Worm (Caenorhabditis elegans): ENCODE data around the gene srh-18.

DNA sequence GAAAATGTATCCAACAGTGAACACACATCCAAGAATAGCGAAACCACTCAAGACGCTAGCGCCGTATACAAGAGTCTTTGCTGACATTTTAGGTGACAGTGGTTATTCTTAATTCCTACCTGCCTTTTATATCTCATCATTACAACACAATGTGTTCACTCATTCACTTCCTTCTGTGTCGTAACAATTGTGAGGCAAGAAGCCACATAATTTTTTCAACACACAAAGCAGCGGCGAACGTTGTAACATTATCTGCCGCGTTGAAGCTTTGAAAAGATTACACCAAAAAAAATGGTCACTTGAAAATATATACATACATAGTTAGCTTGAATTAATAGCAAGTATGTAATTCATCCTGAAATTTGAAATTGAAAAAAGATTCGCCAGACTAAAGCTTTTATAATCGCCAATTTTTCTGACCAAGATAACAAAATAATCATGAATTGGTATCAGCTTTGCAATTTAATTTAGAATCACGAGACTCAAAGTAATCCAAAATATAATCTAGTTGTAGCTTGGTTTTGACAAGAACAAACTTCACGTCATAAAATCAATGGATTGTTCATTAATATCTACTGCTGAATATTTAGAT lies at the start of gene srh-18, which contains the start of gene col-161:
- TF ChIP-seq dpl-1 (GFP tag; optimal IDR thresholded peaks at IDR 0.05) (no peak), ztf-11 (tag; optimal IDR thresholded peaks at IDR 0.05) (no peak), fos-1 (tag; optimal IDR thresholded peaks at IDR 0.05) (no peak), nhr-28 (tag; optimal IDR thresholded peaks at IDR 0.05) (no peak), ama-1 (optimal IDR thresholded peaks at IDR 0.05) (no peak), ceh-20 (GFP tag; IDR thresholded peaks at IDR 0.05) (no peak), duxl-1 (tag; optimal IDR thresholded peaks at IDR 0.05; ENCODE audit: poor library complexity) (no peak), zfp-2 (tag; optimal IDR thresholded peaks at IDR 0.05) (no peak), nhr-76 (tag; optimal IDR thresholded peaks at IDR 0.05) (no peak), egl-27 (tag; optimal IDR thresholded peaks at IDR 0.05) (no peak), dmd-6 (GFP tag; IDR thresholded peaks at IDR 0.05) (no peak), ces-1 (GFP tag; optimal IDR thresholded peaks at IDR 0.05) (no peak), aha-1 (tag) (peak; percentile 33)
